Fruit fly (Drosophila melanogaster) Kc167 (cell line): ENCODE results near the gene sit.

ENCODE experiments used
- Myc ChIP-seq: fragments of >200 bp; optimal IDR thresholded peaks from 2 replicates; lab custom pipeline; 2017; ENCODE audit warnings: missing external identifiers
- Sin3A ChIP-seq: fragments of >200 bp; optimal IDR thresholded peaks from 2 replicates; lab custom pipeline; 2018; ENCODE audit warnings: missing external identifiers
- h ChIP-seq: fragments of >200 bp; optimal IDR thresholded peaks from 3 replicates; lab custom pipeline; 2018; ENCODE audit warnings: missing external identifiers
- insv ChIP-seq: fragments of >200 bp; optimal IDR thresholded peaks from 3 replicates; lab custom pipeline; 2018; ENCODE audit warnings: missing external identifiers
- psq ChIP-seq: fragments of >200 bp; optimal IDR thresholded peaks from 2 replicates; lab custom pipeline; 2017; ENCODE audit warnings: missing external identifiers
- ttk ChIP-seq: sonication (Bioruptor generic); optimal IDR thresholded peaks from 2 replicates; lab custom pipeline; 2017; ENCODE audit warnings: missing external identifiers

Gene sit

DNA sequence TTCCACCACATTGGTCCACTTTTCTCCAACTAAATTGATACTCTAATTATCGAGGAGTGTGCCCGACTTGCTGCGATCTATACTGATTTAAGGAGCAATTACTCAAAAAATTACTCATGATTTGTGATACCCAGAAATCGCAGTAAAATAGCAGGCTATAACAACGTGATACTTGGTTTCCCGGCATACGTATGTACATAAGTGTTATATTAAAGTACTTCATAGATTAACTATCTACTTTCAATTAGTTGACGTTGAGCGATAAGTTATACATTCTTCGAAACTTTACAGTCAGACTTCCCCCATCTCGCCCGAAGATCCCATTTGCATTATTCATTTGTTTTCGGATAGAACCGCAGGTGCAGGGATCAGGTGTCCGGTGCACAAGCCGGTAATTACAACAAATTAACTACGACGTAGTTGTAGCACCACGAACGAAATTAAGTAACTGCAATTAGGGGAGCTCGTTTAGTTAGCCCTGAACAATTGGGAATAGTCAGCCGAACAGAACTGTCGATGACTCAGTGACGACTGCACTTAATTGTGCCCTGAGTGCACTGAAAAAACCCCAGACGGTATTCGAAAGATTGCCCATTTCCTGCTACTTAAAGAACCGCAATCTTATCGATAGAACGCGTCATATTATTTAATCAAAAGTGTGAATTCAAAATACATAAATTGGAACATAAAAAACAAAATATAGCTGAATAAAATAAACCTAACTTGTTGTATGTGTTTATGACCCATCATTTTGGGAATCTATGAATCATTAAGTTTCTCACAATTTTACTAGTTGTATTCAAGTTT, 36.6 kb downstream of the sit start:
- TF ChIP-seq insv (lab: Kevin White, UChicago) (no peak), ttk (lab: Kevin White, UChicago) (no peak), Myc (lab: Kevin White, UChicago) (no peak), psq (no peak), h (lab: Kevin White, UChicago) (no peak), Sin3A (lab: Kevin White, UChicago) (no peak)

DNA sequence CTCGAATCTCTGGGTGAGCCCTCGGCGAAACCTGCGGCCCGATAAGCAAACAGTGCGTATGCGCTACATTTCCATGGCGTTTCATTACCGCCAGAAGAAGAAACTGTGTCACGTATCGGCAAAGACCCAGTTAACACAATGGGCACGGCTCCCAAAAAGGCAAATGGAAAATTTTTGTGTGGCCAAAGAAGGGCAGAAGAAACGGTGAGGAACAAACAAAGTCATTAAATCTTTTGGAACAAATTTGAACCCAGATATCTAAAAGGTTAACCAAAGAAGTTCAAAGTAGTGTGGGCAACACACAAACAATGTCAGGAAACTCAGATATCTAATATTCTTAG, 37.3 kb downstream of the sit start:
- TF ChIP-seq Sin3A (lab: Kevin White, UChicago) (no peak), psq (no peak), ttk (lab: Kevin White, UChicago) (no peak), h (lab: Kevin White, UChicago) (no peak), insv (lab: Kevin White, UChicago) (no peak), Myc (lab: Kevin White, UChicago) (no peak)

DNA sequence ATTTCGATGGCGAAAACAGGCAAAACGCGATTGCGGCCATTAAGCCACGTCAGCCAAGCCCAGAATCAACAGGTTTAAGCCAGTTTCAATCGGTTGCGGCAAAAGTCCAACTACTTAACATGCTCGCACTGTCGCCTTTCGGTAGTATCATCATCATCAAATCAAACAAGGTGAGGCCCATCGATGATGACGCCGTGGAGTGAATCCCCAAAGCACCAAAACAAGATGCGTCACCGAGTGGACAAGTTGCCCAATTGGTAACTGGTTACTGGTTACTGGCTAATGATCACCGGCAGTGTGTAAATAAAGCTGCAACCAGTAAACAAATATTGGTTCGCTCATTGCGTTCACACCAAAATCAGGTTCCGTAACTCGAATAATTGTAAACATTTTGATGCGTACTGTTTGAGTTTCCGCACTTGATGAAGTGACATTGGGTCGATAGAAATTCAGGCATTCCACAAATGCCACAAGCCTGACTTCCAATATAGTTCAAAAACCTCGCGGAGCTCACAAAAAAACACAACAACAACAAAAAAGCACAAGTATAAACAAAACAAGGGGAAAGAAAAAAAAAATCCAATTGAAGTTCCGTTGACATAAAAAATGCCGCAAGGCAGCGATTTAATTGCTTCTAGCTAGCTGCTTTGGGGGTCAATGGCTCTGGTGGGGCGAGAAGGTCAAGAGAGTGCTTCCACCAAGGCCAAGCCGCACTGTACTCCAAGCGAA, 37.9 kb downstream of the sit start:
- no peak for TF ChIP-seq ttk (lab: Kevin White, UChicago)
- no peak for TF ChIP-seq Sin3A (lab: Kevin White, UChicago)
- TF ChIP-seq psq, result no peak
- TF ChIP-seq h (lab: Kevin White, UChicago), result no peak
- TF ChIP-seq Myc (lab: Kevin White, UChicago), result no peak
- no peak for TF ChIP-seq insv (lab: Kevin White, UChicago)

DNA sequence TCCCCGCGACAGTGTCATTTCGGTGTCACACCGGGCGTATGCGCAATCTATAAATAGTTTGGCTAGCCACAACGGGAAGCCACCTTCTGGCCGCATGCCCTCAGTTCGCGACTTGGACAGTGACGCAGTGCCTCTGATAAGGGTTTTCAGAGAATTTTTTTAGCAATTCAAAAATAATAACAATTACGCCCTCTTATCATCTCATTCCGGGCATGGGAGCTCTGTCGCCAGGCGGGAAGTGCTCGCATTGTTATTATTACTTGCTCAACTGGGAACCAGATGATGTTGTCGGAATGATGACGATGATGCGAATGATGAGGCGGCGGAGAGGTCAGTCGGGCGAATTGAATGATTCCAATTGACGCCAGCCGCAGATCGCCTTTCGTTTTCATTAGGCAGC, 39.5 kb downstream of the sit start:
- TF ChIP-seq Myc (lab: Kevin White, UChicago) (no peak), Sin3A (lab: Kevin White, UChicago) (no peak), psq (no peak), insv (lab: Kevin White, UChicago) (no peak)

DNA sequence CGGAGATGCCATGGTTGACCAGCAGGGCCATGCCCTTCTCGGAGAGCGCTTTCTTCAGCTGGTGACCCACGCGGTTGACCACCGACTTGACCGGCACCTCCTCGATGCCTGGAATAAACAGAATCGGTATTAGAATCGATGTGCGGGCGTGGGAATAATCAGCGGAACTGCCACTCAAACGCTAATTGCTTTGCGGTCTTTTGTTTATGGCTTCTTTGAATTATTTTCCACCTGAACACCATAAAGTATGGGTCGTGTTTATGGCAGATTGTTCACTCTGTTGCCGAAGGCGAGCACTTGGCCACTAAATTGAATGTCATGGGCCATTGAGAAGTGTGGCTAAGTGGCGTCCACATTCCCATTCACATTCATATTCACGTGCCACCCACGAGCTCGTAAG, 40.3 kb downstream of the sit start:
- TF ChIP-seq ttk (lab: Kevin White, UChicago), result no peak
- no peak for TF ChIP-seq insv (lab: Kevin White, UChicago)
- no peak for TF ChIP-seq Myc (lab: Kevin White, UChicago)
- no peak for TF ChIP-seq psq
- TF ChIP-seq h (lab: Kevin White, UChicago), result no peak
- TF ChIP-seq Sin3A (lab: Kevin White, UChicago), result no peak

DNA sequence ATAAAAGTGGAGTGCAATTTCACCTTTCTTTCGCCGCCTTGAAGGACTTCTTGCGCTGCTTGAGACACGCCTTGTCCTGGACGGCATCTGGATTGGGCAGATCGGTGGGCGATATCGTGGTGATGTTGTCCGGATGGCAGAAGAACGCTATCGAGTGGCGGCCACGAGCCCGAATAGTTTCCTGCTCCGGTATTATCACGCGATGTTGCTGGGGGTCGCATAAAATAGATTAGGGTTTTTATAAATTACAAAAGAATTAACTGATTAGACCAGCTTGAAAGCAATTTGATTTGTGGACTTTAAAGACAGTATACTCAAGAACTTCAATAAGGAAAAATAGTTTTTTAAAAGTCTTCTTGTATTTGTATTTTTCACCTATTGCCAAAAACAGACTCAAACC, 41.9 kb downstream of the sit start:
- TF ChIP-seq ttk (lab: Kevin White, UChicago) (no peak), h (lab: Kevin White, UChicago) (no peak), Sin3A (lab: Kevin White, UChicago) (no peak)

DNA sequence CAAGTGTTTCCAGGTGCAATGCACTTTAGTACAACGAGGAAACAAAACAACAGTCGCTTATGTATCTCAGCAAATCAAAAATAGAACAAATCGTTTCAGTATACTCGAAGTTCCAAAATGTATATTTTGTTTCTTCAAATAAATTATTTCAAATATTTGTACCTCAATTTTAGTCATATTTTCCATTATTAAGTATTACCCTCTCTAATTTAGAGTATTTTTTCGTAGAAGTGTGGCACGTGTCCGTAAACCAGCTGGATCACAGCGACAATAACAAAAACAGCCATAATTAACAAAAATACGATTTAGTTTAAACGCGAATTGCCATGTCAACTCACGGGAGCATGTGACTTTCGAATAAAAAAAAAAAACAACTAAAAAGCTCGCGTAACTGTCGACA, 43.6 kb downstream of the sit start:
- TF ChIP-seq psq, result no peak
- no peak for TF ChIP-seq Sin3A (lab: Kevin White, UChicago)
- no peak for TF ChIP-seq h (lab: Kevin White, UChicago)
- TF ChIP-seq Myc (lab: Kevin White, UChicago), result no peak
- no peak for TF ChIP-seq ttk (lab: Kevin White, UChicago)
- no peak for TF ChIP-seq insv (lab: Kevin White, UChicago)

DNA sequence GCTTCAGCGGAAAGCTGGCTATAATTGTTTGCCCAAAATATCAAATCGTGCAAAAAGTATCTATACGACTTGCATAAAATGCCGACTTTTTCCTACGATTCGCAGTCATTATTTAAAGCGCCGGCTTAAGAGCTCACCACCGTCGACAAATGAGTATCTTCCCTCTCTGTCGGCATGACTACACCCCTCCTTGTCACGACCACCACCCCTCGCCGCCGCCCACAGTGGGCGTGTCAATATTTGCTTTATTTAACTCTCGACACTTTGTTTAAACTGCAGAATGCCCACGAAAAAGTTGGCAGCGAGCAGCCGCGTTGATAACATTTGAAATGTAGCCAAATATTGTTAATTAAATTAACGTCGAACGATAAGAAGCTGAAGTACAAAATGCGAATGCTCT, 44.1 kb downstream of the sit start:
- TF ChIP-seq Sin3A (lab: Kevin White, UChicago), result no peak
- no peak for TF ChIP-seq insv (lab: Kevin White, UChicago)
- no peak for TF ChIP-seq Myc (lab: Kevin White, UChicago)
- no peak for TF ChIP-seq ttk (lab: Kevin White, UChicago)
- TF ChIP-seq psq, result no peak
- TF ChIP-seq h (lab: Kevin White, UChicago), result no peak

DNA sequence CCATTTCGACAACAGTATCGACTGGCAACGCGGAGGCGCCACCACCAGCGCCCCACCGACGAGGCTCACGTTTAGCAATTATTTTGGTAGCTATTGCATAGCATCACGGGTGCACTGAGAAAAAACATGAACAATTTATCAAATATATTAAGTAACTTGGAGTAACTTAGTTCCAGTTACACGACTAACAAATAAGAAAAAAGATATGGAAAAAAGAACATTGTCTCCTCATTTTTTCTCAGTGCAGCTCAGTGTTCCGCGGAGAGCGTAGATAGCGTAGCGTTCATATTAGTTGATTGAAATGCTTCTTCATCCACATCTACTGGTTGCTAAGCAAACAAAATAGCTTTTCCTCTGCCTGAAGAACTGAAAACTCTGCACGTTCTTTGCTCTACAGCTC, 47.0 kb downstream of the sit start:
- TF ChIP-seq insv (lab: Kevin White, UChicago) (no peak), psq (no peak), Myc (lab: Kevin White, UChicago) (no peak), h (lab: Kevin White, UChicago) (no peak), ttk (lab: Kevin White, UChicago) (no peak)
